Worm (Caenorhabditis elegans): Measurements from ENCODE around the gene srx-31.

Gene srx-31

DNA sequence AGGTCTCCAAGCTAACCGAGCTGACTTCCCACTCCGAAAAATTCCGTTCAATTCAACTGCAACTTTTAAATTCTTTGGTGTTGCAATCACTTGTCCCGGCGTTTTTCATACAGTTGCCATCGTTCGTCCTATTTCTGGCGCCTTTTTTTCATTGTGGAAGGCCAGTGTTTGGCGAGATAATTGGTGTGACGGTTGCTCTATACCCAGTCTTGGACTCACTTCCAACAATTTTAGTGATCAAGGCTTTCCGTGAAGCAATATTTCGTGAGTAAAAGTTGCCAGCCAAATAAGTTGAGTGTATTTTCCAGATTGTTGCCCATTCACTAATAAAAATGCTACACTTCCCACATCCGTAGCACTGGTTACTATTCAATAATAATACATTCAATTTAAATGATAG, 50.6 kb downstream of the srx-31 start:
- no peak for TF ChIP-seq nhr-6 (tag; optimal IDR thresholded peaks at IDR 0.05)
- no peak for TF ChIP-seq C34F6.9 (tag; optimal IDR thresholded peaks at IDR 0.05)
- no peak for TF ChIP-seq nhr-129 (tag; optimal IDR thresholded peaks at IDR 0.05)
- TF ChIP-seq ama-1 (optimal IDR thresholded peaks at IDR 0.05), result no peak
- TF ChIP-seq unc-39 (tag; optimal IDR thresholded peaks at IDR 0.05), result no peak
- no peak for TF ChIP-seq nhr-77 (tag; optimal IDR thresholded peaks at IDR 0.05)
- TF ChIP-seq dmd-4 (tag; optimal IDR thresholded peaks at IDR 0.05), result no peak
- no peak for TF ChIP-seq mab-5 (tag; optimal IDR thresholded peaks at IDR 0.05)
- TF ChIP-seq lin-11 (tag; optimal IDR thresholded peaks at IDR 0.05), result no peak
- TF ChIP-seq unc-62 (GFP tag; optimal IDR thresholded peaks at IDR 0.05), result no peak
- no peak for TF ChIP-seq F13H6.1 (tag; optimal IDR thresholded peaks at IDR 0.05)
- TF ChIP-seq sem-4 (tag; optimal IDR thresholded peaks at IDR 0.05), result no peak
- no peak for TF ChIP-seq nhr-12 (tag; optimal IDR thresholded peaks at IDR 0.05)
- TF ChIP-seq sma-9 (GFP tag; optimal IDR thresholded peaks at IDR 0.05), result no peak
- no peak for TF ChIP-seq sma-9 (tag; optimal IDR thresholded peaks at IDR 0.05)
- no peak for TF ChIP-seq mbf-1 (tag; optimal IDR thresholded peaks at IDR 0.05)
- TF ChIP-seq peb-1 (tag; optimal IDR thresholded peaks at IDR 0.05), result no peak
- no peak for TF ChIP-seq ceh-16 (tag; optimal IDR thresholded peaks at IDR 0.05)
- no peak for TF ChIP-seq egl-27 (tag; optimal IDR thresholded peaks at IDR 0.05)
- TF ChIP-seq alr-1 (tag; optimal IDR thresholded peaks at IDR 0.05), result no peak
